Worm (Caenorhabditis elegans): Measurements from ENCODE around the gene dsb-3.

DNA sequence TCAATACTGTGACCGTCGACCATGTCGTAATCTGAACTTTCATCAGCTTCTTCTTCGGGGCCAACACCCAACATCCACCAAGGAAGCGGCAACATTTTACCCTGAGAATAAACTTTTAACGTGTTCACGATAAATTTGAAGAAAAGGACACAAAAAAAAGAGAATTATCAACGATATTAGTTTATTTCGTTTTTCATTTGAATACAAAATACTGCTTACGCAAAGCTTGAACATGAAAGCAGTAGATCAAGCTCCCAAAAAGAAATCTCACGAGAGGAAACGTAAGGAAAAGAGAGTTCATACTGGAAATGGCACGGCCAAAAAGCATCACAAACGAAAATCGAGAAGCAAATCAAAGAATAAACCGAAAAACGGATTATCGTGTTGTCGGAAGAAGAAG, 4.3 kb upstream of the dsb-3 start, which contains the start of the genes C46A5.6 and C46A5.1:
- TF ChIP-seq ceh-22 (tag; optimal IDR thresholded peaks at IDR 0.05) (no peak), tbx-2 (tag; optimal IDR thresholded peaks at IDR 0.05) (no peak), ama-1 (optimal IDR thresholded peaks at IDR 0.05) (no peak), pha-4 (tag; optimal IDR thresholded peaks at IDR 0.05) (no peak), pag-3 (tag; optimal IDR thresholded peaks at IDR 0.05; ENCODE audit: borderline replicate concordance) (no peak), sox-4 (tag; optimal IDR thresholded peaks at IDR 0.05) (no peak), pax-1 (tag; optimal IDR thresholded peaks at IDR 0.05) (no peak), fkh-10 (GFP tag; optimal IDR thresholded peaks at IDR 0.05) (no peak), zip-5 (tag; optimal IDR thresholded peaks at IDR 0.05) (no peak), hlh-8 (tag; optimal IDR thresholded peaks at IDR 0.05) (no peak)
